Worm (Caenorhabditis elegans): ENCODE measurements around the gene ZC449.7.

Gene ZC449.7

ce11 chrX:5024300-5024699 lies 10.4 kb downstream of the ZC449.7 start, which contains the start of gene ZC449.1:
TSS of gene ZC449.1 (plus strand) at chrX:5024420.
- no peak for TF ChIP-seq bed-2 (GFP tag; IDR thresholded peaks at IDR 0.05)
- no peak for TF ChIP-seq zfh-2 (GFP tag; conservative IDR thresholded peaks at IDR 0.05)
- no peak for TF ChIP-seq T07F8.4 (tag; optimal IDR thresholded peaks at IDR 0.05)
- no peak for TF ChIP-seq egl-18 (GFP tag; IDR thresholded peaks at IDR 0.05)
- no peak for TF ChIP-seq tbx-9 (tag; optimal IDR thresholded peaks at IDR 0.05; ENCODE audit: borderline replicate concordance)
- no peak for TF ChIP-seq akir-1 (GFP tag; optimal IDR thresholded peaks at IDR 0.05)
- TF ChIP-seq F49E8.2 (tag; optimal IDR thresholded peaks at IDR 0.05; ENCODE audit: insufficient read depth): no peak
- no peak for TF ChIP-seq nhr-80 (tag; optimal IDR thresholded peaks at IDR 0.05)
- TF ChIP-seq somi-1 (GFP tag; optimal IDR thresholded peaks at IDR 0.05): no peak
- TF ChIP-seq mcd-1 (GFP tag; IDR thresholded peaks at IDR 0.05): no peak
- TF ChIP-seq ztf-25 (GFP tag; IDR thresholded peaks at IDR 0.05): no peak
- TF ChIP-seq ztf-3 (GFP tag; optimal IDR thresholded peaks at IDR 0.05): no peak
- TF ChIP-seq mel-28 (tag; optimal IDR thresholded peaks at IDR 0.05; ENCODE audit: borderline replicate concordance): no peak
- no peak for TF ChIP-seq bed-1 (GFP tag; IDR thresholded peaks at IDR 0.05)

- TF ChIP-seq egrh-3 (GFP tag; IDR thresholded peaks at IDR 0.05) (no peak), let-526 (GFP tag; IDR thresholded peaks at IDR 0.05) (no peak)
Measured at ce11 chrX:5026461-5026860, 12.6 kb downstream of the ZC449.7 start.

- TF ChIP-seq F33H1.4 (GFP tag; IDR thresholded peaks at IDR 0.05) (no peak), zim-3 (tag; optimal IDR thresholded peaks at IDR 0.05) (no peak), ceh-27 (GFP tag; optimal IDR thresholded peaks at IDR 0.05) (peak; percentile 73)
Measured at ce11 chrX:5027923-5028592, 14.2 kb downstream of the ZC449.7 start.

ce11 chrX:5028593-5028955 lies 14.7 kb downstream of the ZC449.7 start:
- no peak for TF ChIP-seq hlh-12 (tag; optimal IDR thresholded peaks at IDR 0.05)
- no peak for TF ChIP-seq madf-10 (tag; optimal IDR thresholded peaks at IDR 0.05)
- TF ChIP-seq ceh-100 (GFP tag; IDR thresholded peaks at IDR 0.05): no peak
- no peak for TF ChIP-seq K11D2.4 (GFP tag; IDR thresholded peaks at IDR 0.05)
- no peak for TF ChIP-seq F37B4.10 (GFP tag; IDR thresholded peaks at IDR 0.05)
- TF ChIP-seq cebp-1 (GFP tag; IDR thresholded peaks at IDR 0.05): no peak
- TF ChIP-seq cebp-1 (tag; optimal IDR thresholded peaks at IDR 0.05): no peak
- no peak for TF ChIP-seq repo-1 (tag; optimal IDR thresholded peaks at IDR 0.05)
- TF ChIP-seq sea-2 (GFP tag; IDR thresholded peaks at IDR 0.05): no peak
- TF ChIP-seq atf-7 (tag; optimal IDR thresholded peaks at IDR 0.05): no peak
- TF ChIP-seq sptf-2 (GFP tag; optimal IDR thresholded peaks at IDR 0.05): no peak
- TF ChIP-seq F23B12.7 (tag; optimal IDR thresholded peaks at IDR 0.05; ENCODE audit: insufficient read depth): no peak
- TF ChIP-seq ccch-3 (GFP tag; optimal IDR thresholded peaks at IDR 0.05): no peak
- no peak for TF ChIP-seq B0019.2 (GFP tag; conservative IDR thresholded peaks at IDR 0.05)
- no peak for TF ChIP-seq K12H6.12 (tag; optimal IDR thresholded peaks at IDR 0.05)

- no peak for TF ChIP-seq ama-1 (optimal IDR thresholded peaks at IDR 0.05)
- TF ChIP-seq ama-1 (GFP tag; optimal IDR thresholded peaks at IDR 0.05): no peak
- TF ChIP-seq F57A8.1 (GFP tag; optimal IDR thresholded peaks at IDR 0.05): no peak
- TF ChIP-seq mel-28 (tag; optimal IDR thresholded peaks at IDR 0.05; ENCODE audit: borderline replicate concordance): no peak
- no peak for TF ChIP-seq Y79H2A.3 (GFP tag; conservative IDR thresholded peaks at IDR 0.05)
- TF ChIP-seq nfya-2 (GFP tag; IDR thresholded peaks at IDR 0.05): no peak
- no peak for TF ChIP-seq sdz-38 (tag; optimal IDR thresholded peaks at IDR 0.05)
- no peak for TF ChIP-seq cebp-1 (GFP tag; IDR thresholded peaks at IDR 0.05)
- no peak for TF ChIP-seq cebp-1 (tag; optimal IDR thresholded peaks at IDR 0.05)
- no peak for TF ChIP-seq chd-7 (tag; optimal IDR thresholded peaks at IDR 0.05)
- no peak for TF ChIP-seq nfya-1 (tag; optimal IDR thresholded peaks at IDR 0.05; ENCODE audit: borderline replicate concordance, insufficient read depth)
- TF ChIP-seq aptf-3 (GFP tag; IDR thresholded peaks at IDR 0.05): no peak
- TF ChIP-seq nhr-90 (tag; optimal IDR thresholded peaks at IDR 0.05): no peak
- TF ChIP-seq mxl-1 (tag; optimal IDR thresholded peaks at IDR 0.05): no peak
- no peak for TF ChIP-seq zim-3 (tag; optimal IDR thresholded peaks at IDR 0.05)
Measured at ce11 chrX:5031742-5032141, 17.9 kb downstream of the ZC449.7 start.
